Worm (Caenorhabditis elegans): ENCODE results near the gene F57F4.2.

F57F4.2 gene

ce11 chrV:6389634-6390033 is at the start of gene F57F4.2:
Gene F57F4.2, minus strand, starts transcription at chrV:6389734.
- TF ChIP-seq lin-40 (tag; optimal IDR thresholded peaks at IDR 0.05) = no peak
- no peak for TF ChIP-seq Y79H2A.3 (GFP tag; conservative IDR thresholded peaks at IDR 0.05)
- TF ChIP-seq ceh-58 (GFP tag; IDR thresholded peaks at IDR 0.05) = no peak
- TF ChIP-seq madf-10 (tag; optimal IDR thresholded peaks at IDR 0.05) = no peak
- TF ChIP-seq lsl-1 (GFP tag; optimal IDR thresholded peaks at IDR 0.05) = no peak
- TF ChIP-seq tlf-1 (GFP tag; optimal IDR thresholded peaks at IDR 0.05) = no peak
- no peak for TF ChIP-seq F49E8.2 (tag; optimal IDR thresholded peaks at IDR 0.05; ENCODE audit: insufficient read depth)
- TF ChIP-seq pbrm-1 (GFP tag; IDR thresholded peaks at IDR 0.05) = no peak
- TF ChIP-seq cebp-1 (GFP tag; IDR thresholded peaks at IDR 0.05) = no peak
- TF ChIP-seq cebp-1 (tag; optimal IDR thresholded peaks at IDR 0.05) = no peak
- TF ChIP-seq attf-5 (GFP tag; optimal IDR thresholded peaks at IDR 0.05) = no peak
- no peak for TF ChIP-seq lag-1 (GFP tag; IDR thresholded peaks at IDR 0.05)
- no peak for TF ChIP-seq rec-8 (tag; optimal IDR thresholded peaks at IDR 0.05)
- no peak for TF ChIP-seq ama-1 (optimal IDR thresholded peaks at IDR 0.05)
- no peak for TF ChIP-seq ama-1 (GFP tag; optimal IDR thresholded peaks at IDR 0.05)
- no peak for TF ChIP-seq dpff-1 (tag; optimal IDR thresholded peaks at IDR 0.05)
- TF ChIP-seq C06A6.2 (GFP tag; conservative IDR thresholded peaks at IDR 0.05) = no peak
- no peak for TF ChIP-seq Y67H2A.10 (GFP tag; conservative IDR thresholded peaks at IDR 0.05)
- TF ChIP-seq sdz-38 (tag; optimal IDR thresholded peaks at IDR 0.05) = no peak
- TF ChIP-seq madf-6 (GFP tag; IDR thresholded peaks at IDR 0.05) = no peak
- no peak for TF ChIP-seq snpc-1.3 (tag; optimal IDR thresholded peaks at IDR 0.05; ENCODE audit: insufficient read depth)

DNA sequence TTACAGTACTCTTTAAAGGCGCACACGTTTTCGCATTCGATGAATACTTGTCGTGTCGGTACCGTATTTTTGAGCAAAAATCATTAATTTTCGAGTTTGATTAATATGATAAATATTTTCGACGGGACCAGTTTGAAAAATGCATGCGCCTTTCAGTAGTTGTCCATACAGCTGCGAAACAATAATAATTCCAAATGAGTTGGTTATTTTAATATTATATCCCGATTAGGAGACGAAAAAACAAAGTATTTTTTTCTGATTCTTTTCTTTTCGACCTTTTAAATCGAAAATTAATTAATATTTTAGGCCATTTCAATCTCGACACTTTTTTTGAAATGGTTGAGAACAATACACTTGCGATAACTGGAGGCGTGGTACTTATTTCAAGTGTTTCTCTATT is 49.1 kb upstream of the F57F4.2 start, which contains the start of gene T05H4.4:
T05H4.4 (plus strand) TSS at position 301 of the 400 bp plus-strand sequence.
- TF ChIP-seq Y67H2A.10 (GFP tag; conservative IDR thresholded peaks at IDR 0.05) = no peak
- no peak for TF ChIP-seq ztf-22 (GFP tag; optimal IDR thresholded peaks at IDR 0.05)
- TF ChIP-seq F37B4.10 (GFP tag; IDR thresholded peaks at IDR 0.05) = no peak
- no peak for TF ChIP-seq T07F8.4 (tag; optimal IDR thresholded peaks at IDR 0.05)
- no peak for TF ChIP-seq hlh-12 (tag; optimal IDR thresholded peaks at IDR 0.05)
- no peak for TF ChIP-seq zfh-2 (GFP tag; conservative IDR thresholded peaks at IDR 0.05)
- TF ChIP-seq pha-4 (tag; optimal IDR thresholded peaks at IDR 0.05) = no peak
- no peak for TF ChIP-seq F57C9.4 (tag; optimal IDR thresholded peaks at IDR 0.05)
- TF ChIP-seq ets-4 (GFP tag; optimal IDR thresholded peaks at IDR 0.05) = no peak
- no peak for TF ChIP-seq ceh-79 (tag; optimal IDR thresholded peaks at IDR 0.05)
- no peak for TF ChIP-seq ztf-6 (GFP tag; IDR thresholded peaks at IDR 0.05)
- no peak for TF ChIP-seq Y56A3A.18 (GFP tag; IDR thresholded peaks at IDR 0.05)
- TF ChIP-seq hmg-20 (GFP tag; IDR thresholded peaks at IDR 0.05) = no peak
- TF ChIP-seq lir-1 (GFP tag; conservative IDR thresholded peaks at IDR 0.05) = no peak
- no peak for TF ChIP-seq hrde-1 (tag; optimal IDR thresholded peaks at IDR 0.05; ENCODE audit: borderline replicate concordance)
- no peak for TF ChIP-seq K12H6.12 (tag; optimal IDR thresholded peaks at IDR 0.05)

DNA sequence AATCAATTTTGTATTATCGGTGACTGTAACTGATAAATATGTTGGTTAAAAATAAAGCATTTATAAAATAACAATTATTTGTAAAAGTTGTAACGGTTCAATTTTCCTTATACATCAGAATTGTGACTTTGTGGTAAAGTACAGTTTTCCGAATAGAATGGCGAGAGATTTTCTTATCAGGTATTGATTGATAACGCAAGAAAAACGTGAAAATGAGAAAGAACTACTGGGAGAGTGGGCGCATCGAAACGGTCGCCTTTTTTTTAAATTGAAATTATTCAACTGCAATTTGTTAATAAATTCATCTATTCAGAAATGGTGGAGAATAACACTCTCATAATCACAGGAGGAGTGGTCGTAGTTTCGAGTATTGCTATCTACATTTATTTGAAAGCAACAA is 46.8 kb upstream of the F57F4.2 start, which contains the start of gene hpo-19:
hpo-19 (plus strand) TSS at position 314 of the 400 bp plus-strand sequence.
- TF ChIP-seq nhr-80 (tag; optimal IDR thresholded peaks at IDR 0.05) (peak; percentile 61), snpc-3.4 (tag; optimal IDR thresholded peaks at IDR 0.05) (peak; percentile 45), lin-54 (GFP tag; optimal IDR thresholded peaks at IDR 0.05) (no peak), lsl-1 (GFP tag; optimal IDR thresholded peaks at IDR 0.05) (no peak), ekl-4 (GFP tag; IDR thresholded peaks at IDR 0.05) (peak; percentile 19; the same call in 1 of the 2 replicates), F49E8.2 (tag; optimal IDR thresholded peaks at IDR 0.05; ENCODE audit: insufficient read depth) (peak; percentile 35), madf-3 (GFP tag; IDR thresholded peaks at IDR 0.05) (0 out of 2 replicates have a peak, but pooled peaks have one; percentile 54), madf-6 (GFP tag; IDR thresholded peaks at IDR 0.05) (peak; percentile 26; the same call in 1 of the 2 replicates), ceh-79 (tag; optimal IDR thresholded peaks at IDR 0.05) (no peak)
